Fruit fly (Drosophila melanogaster): ENCODE results near the gene CG14518.
A peak's percentile ranks its signal among the peaks of the same experiment; 100 is the strongest.

The CG14518 gene

DNA sequence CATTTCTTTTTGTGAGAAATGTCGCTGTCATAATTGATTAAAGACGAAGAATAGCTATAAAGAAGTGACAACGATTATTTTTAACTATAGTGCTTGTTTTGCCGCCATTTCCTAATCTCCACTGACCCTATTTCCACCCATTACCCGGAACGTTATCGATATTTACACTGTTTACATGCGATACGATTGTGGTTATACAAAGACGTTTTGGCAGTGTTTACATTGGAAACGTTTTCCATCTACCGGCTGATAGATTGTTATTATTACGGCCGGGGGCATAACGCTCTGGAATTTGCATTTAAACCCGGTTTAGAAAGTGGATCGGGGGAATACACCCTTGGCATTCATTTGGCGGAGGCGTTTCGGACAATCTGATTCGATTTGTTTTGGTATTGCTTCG is 41.5 kb downstream of the CG14518 start (continued):
- TF ChIP-seq her (GFP tag; optimal IDR thresholded peaks at IDR 0.05), result no peak
- TF ChIP-seq Hand (GFP tag; optimal IDR thresholded peaks at IDR 0.05), result no peak
- TF ChIP-seq Lpt (GFP tag; optimal IDR thresholded peaks at IDR 0.05), result no peak
- no peak for TF ChIP-seq CG17829 (tag; optimal IDR thresholded peaks at IDR 0.05)
- no peak for TF ChIP-seq Dbx (GFP tag; IDR thresholded peaks at IDR 0.05)
- TF ChIP-seq wek (GFP tag; optimal IDR thresholded peaks at IDR 0.05), result peak; percentile 61
- TF ChIP-seq CG13296 (GFP tag; optimal IDR thresholded peaks at IDR 0.05), result peak; percentile 15
- TF ChIP-seq Xrp1 (GFP tag; IDR thresholded peaks at IDR 0.05), result 0 out of 2 replicates have a peak, but pooled peaks have one; percentile 8
- TF ChIP-seq CG32532 (GFP tag; IDR thresholded peaks at IDR 0.05), result no peak
- no peak for TF ChIP-seq CG17612 (GFP tag; IDR thresholded peaks at IDR 0.05)
- no peak for TF ChIP-seq Mes4 (GFP tag; optimal IDR thresholded peaks at IDR 0.05)
- TF ChIP-seq gcm (GFP tag; optimal IDR thresholded peaks at IDR 0.05), result no peak
- no peak for TF ChIP-seq Hr78 (GFP tag; optimal IDR thresholded peaks at IDR 0.05)
- peak; percentile 47 for TF ChIP-seq CG12071 (GFP tag; optimal IDR thresholded peaks at IDR 0.05)
- no peak for TF ChIP-seq Sox102F (GFP tag; optimal IDR thresholded peaks at IDR 0.05)
- TF ChIP-seq pho (GFP tag; optimal IDR thresholded peaks at IDR 0.05), result no peak
- peak; percentile 21; the same call in 1 of the 3 replicates for TF ChIP-seq ci (GFP tag; IDR thresholded peaks at IDR 0.05)
- TF ChIP-seq Asciz (GFP tag; optimal IDR thresholded peaks at IDR 0.05), result peak; percentile 24

- TF ChIP-seq sens (GFP tag), result peak; percentile 39
- no peak for TF ChIP-seq CG11085 (GFP tag; IDR thresholded peaks at IDR 0.05)
Measured at dm6 chr3R:29067091-29067490, 42.3 kb downstream of the CG14518 start.

DNA sequence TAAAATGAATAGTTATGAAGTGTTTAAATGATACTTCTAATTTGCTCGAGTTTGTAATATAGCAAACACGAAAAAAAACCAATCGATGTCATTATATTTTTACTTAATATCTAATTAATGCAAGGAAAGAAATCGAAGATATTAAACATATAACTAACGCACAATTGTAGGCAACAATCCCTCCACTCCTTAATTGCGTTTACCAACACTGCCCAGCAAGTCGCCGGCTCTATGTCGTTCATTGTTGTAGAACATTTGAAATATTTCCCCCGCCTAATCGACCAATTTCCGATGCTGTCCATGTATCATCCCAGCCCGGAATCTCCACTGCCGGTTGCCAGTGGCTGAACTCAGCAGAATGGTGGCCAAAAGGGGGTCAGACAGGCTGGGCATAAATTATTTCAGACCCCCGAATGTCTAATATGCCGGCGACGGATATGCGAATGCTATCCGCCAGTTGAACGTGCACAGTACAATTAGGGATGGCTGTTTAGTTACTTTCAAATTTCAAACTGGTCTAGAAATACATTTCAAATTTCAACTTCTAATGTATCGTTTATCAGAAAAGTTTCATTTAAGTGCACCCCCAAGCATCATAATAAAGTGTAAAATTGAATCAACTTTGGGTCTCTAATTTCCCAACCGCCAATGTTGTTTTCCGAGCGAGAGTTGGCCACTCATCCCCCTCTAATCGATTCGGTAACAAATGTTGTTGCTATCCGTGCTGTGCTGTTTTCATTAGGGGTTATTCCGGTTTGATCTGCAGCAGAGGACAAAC is 43.8 kb downstream of the CG14518 start:
- no peak for TF ChIP-seq Neu2 (GFP tag; optimal IDR thresholded peaks at IDR 0.05; ENCODE audit: borderline replicate concordance)
- peak; percentile 10 for TF ChIP-seq HmgZ (tag; optimal IDR thresholded peaks at IDR 0.05)
- TF ChIP-seq CrebB (tag; optimal IDR thresholded peaks at IDR 0.05), result peak; percentile 45
- TF ChIP-seq HmgD (GFP tag; optimal IDR thresholded peaks at IDR 0.05), result no peak
- TF ChIP-seq CG14050 (GFP tag; IDR thresholded peaks at IDR 0.05), result peak; percentile 49; the same call in 1 of the 3 replicates
- TF ChIP-seq CG7357 (GFP tag; IDR thresholded peaks at IDR 0.05), result peak; percentile 29; the same call in 1 of the 3 replicates
- peak; percentile 50 for TF ChIP-seq stwl (tag; optimal IDR thresholded peaks at IDR 0.05)
- peak; percentile 37 for TF ChIP-seq D19A (tag; optimal IDR thresholded peaks at IDR 0.05)
- no peak for TF ChIP-seq CG17568 (GFP tag; optimal IDR thresholded peaks at IDR 0.05)
- no peak for TF ChIP-seq CG2116 (GFP tag; optimal IDR thresholded peaks at IDR 0.05)
- no peak for TF ChIP-seq CG12104 (GFP tag; optimal IDR thresholded peaks at IDR 0.05)
- peak; percentile 32 for TF ChIP-seq CG10209 (GFP tag; optimal IDR thresholded peaks at IDR 0.05)
- TF ChIP-seq sima (GFP tag; optimal IDR thresholded peaks at IDR 0.05), result no peak
- peak; percentile 44 for TF ChIP-seq zfh2 (GFP tag; optimal IDR thresholded peaks at IDR 0.05)
- no peak for TF ChIP-seq MESR4 (GFP tag; optimal IDR thresholded peaks at IDR 0.05)
- TF ChIP-seq D19B (GFP tag; optimal IDR thresholded peaks at IDR 0.05), result no peak
- TF ChIP-seq lmd (GFP tag; IDR thresholded peaks at IDR 0.05), result peak; percentile 61; the same call in 1 of the 2 replicates
- peak in 1 of 2 experiments; percentile 47 for TF ChIP-seq Hr51 (GFP tag; optimal IDR thresholded peaks at IDR 0.05)
- peak; percentile 49 for TF ChIP-seq CG3281 (GFP tag; optimal IDR thresholded peaks at IDR 0.05)
- peak; percentile 8; the same call in 1 of the 2 replicates for TF ChIP-seq CG14667 (GFP tag; IDR thresholded peaks at IDR 0.05)
- TF ChIP-seq CG17328 (GFP tag; IDR thresholded peaks at IDR 0.05), result no peak
- TF ChIP-seq Side (GFP tag; optimal IDR thresholded peaks at IDR 0.05), result peak; percentile 39
- TF ChIP-seq CG11456 (GFP tag; IDR thresholded peaks at IDR 0.05), result no peak
- no peak for TF ChIP-seq slp2 (GFP tag; optimal IDR thresholded peaks at IDR 0.05)
- TF ChIP-seq row (GFP tag; IDR thresholded peaks at IDR 0.05), result peak; percentile 64
- peak; percentile 17 for TF ChIP-seq fd96Cb (tag; optimal IDR thresholded peaks at IDR 0.05)
- TF ChIP-seq zfh1 (GFP tag; IDR thresholded peaks at IDR 0.05), result peak; percentile 45; the same call in 1 of the 3 replicates
- no peak for TF ChIP-seq cato (GFP tag; optimal IDR thresholded peaks at IDR 0.05; ENCODE audit: borderline replicate concordance)

All from whole organism, embryonic.